Worm (Caenorhabditis elegans) whole organism, young adult: ENCODE results near the gene R04E5.9.

Experiments
- B0019.2 ChIP-seq: fragments of 200-800 bp; sonication (Bioruptor generic); conservative IDR thresholded peaks from 2 replicates; pipeline ENCODE4 v1.3.6; 2022; ENCODE audit warnings: missing genetic modification reagents, missing genetic modification characterization, missing compliant biosample characterization
- B0336.3 ChIP-seq: fragments of 200-800 bp; sonication (Bioruptor generic); IDR thresholded peaks from 2 replicates; pipeline ENCODE4 v1.3.6; 2022; ENCODE audit warnings: missing genetic modification characterization, missing compliant biosample characterization
- C06A6.2 ChIP-seq: fragments of 200-800 bp; sonication (Bioruptor generic); conservative IDR thresholded peaks from 2 replicates; pipeline ENCODE4 v1.3.6; 2022; ENCODE audit warnings: missing genetic modification characterization, missing compliant biosample characterization
- F23B12.7 ChIP-seq: sonication (generic microtip); optimal IDR thresholded peaks from 2 replicates; lab custom pipeline; 2017; ENCODE audit warnings: missing genetic modification characterization, mild to moderate bottlenecking, missing compliant biosample characterization, antibody characterized with exemption, moderate library complexity; ENCODE audit not compliant: insufficient read depth
- F55B11.4 ChIP-seq: sonication (generic microtip); optimal IDR thresholded peaks from 2 replicates; lab custom pipeline; 2016; ENCODE audit warnings: missing compliant biosample characterization, missing genetic modification characterization, borderline replicate concordance; ENCODE audit not compliant: insufficient read depth
- K12H6.12 ChIP-seq: fragments of 200-800 bp; sonication (Bioruptor generic); optimal IDR thresholded peaks from 2 replicates; lab custom pipeline; 2018; ENCODE audit warnings: mild to moderate bottlenecking, missing genetic modification characterization, missing compliant biosample characterization
- Y53F4B.3 ChIP-seq: fragments of 200-800 bp; sonication (Bioruptor generic); IDR thresholded peaks from 2 replicates; pipeline ENCODE4 v1.3.6; 2022; ENCODE audit warnings: missing genetic modification reagents, missing genetic modification characterization, missing compliant biosample characterization
- Y79H2A.3 ChIP-seq: fragments of 200-800 bp; sonication (Bioruptor generic); conservative IDR thresholded peaks from 2 replicates; pipeline ENCODE4 v1.3.6; 2022; ENCODE audit warnings: missing genetic modification reagents, missing genetic modification characterization, missing compliant biosample characterization
- Y95B8A.8 ChIP-seq: fragments of 200-800 bp; sonication (Bioruptor generic); IDR thresholded peaks from 2 replicates; pipeline ENCODE4 v1.3.6; 2022; ENCODE audit warnings: missing genetic modification reagents, missing genetic modification characterization, missing compliant biosample characterization
- akir-1 ChIP-seq: fragments of 200-800 bp; sonication (Bioruptor generic); optimal IDR thresholded peaks from 2 replicates; lab custom pipeline; 2018; ENCODE audit warnings: mild to moderate bottlenecking, missing genetic modification characterization, moderate library complexity, missing compliant biosample characterization
- attf-3 ChIP-seq: fragments of 200-800 bp; sonication (Bioruptor generic); conservative IDR thresholded peaks from 2 replicates; pipeline ENCODE4 v1.3.6; 2022; ENCODE audit warnings: missing genetic modification reagents, missing genetic modification characterization, missing compliant biosample characterization
- attf-6 ChIP-seq: fragments of 200-800 bp; sonication (Bioruptor generic); IDR thresholded peaks from 2 replicates; pipeline ENCODE4 v1.3.6; 2022; ENCODE audit warnings: missing genetic modification reagents, missing genetic modification characterization, missing compliant biosample characterization
- bed-1 ChIP-seq: fragments of 200-800 bp; sonication (Bioruptor generic); IDR thresholded peaks from 2 replicates; pipeline ENCODE4 v1.3.6; 2022; ENCODE audit warnings: missing genetic modification reagents, missing genetic modification characterization, missing compliant biosample characterization
- cebp-2 ChIP-seq: fragments of 200-800 bp; sonication (Bioruptor generic); IDR thresholded peaks from 2 replicates; pipeline ENCODE4 v1.3.6; 2022; ENCODE audit warnings: missing genetic modification characterization, missing compliant biosample characterization
- ceh-27 ChIP-seq: fragments of 200-800 bp; sonication (Bioruptor generic); optimal IDR thresholded peaks from 2 replicates; lab custom pipeline; 2018; ENCODE audit warnings: mild to moderate bottlenecking, missing genetic modification characterization, moderate library complexity, missing compliant biosample characterization
- dox-1 ChIP-seq: fragments of 200-800 bp; sonication (Bioruptor generic); IDR thresholded peaks from 2 replicates; pipeline ENCODE4 v1.3.6; 2022; ENCODE audit warnings: missing genetic modification reagents, missing genetic modification characterization, missing compliant biosample characterization
- dpff-1 ChIP-seq: sonication (generic microtip); optimal IDR thresholded peaks from 2 replicates; lab custom pipeline; 2017; ENCODE audit warnings: mild to moderate bottlenecking, missing genetic modification characterization, missing compliant biosample characterization
- dpl-1 ChIP-seq: fragments of 150-350 bp; optimal IDR thresholded peaks from 2 replicates; lab custom pipeline; 2014; ENCODE audit warnings: missing biosample characterization, missing genetic modification reagents, missing genetic modification characterization
- gei-17 ChIP-seq: fragments of 200-800 bp; sonication (Bioruptor generic); optimal IDR thresholded peaks from 2 replicates; lab custom pipeline; 2018; ENCODE audit warnings: mild to moderate bottlenecking, missing genetic modification characterization, missing compliant biosample characterization
- hlh-12 ChIP-seq: sonication (generic microtip); optimal IDR thresholded peaks from 2 replicates; lab custom pipeline; 2016; ENCODE audit warnings: missing genetic modification characterization, missing compliant biosample characterization
- hlh-26 ChIP-seq: fragments of 200-800 bp; sonication (Bioruptor generic); conservative IDR thresholded peaks from 2 replicates; pipeline ENCODE4 v1.3.6; 2022; ENCODE audit warnings: missing genetic modification reagents, missing genetic modification characterization, missing compliant biosample characterization
- hmg-20 ChIP-seq: fragments of 200-800 bp; sonication (Bioruptor generic); IDR thresholded peaks from 2 replicates; pipeline ENCODE4 v1.3.6; 2022; ENCODE audit warnings: missing genetic modification reagents, missing genetic modification characterization, missing compliant biosample characterization
- hsf-1 ChIP-seq: fragments of 200-800 bp; sonication (Bioruptor generic); IDR thresholded peaks from 2 replicates; pipeline ENCODE4 v1.3.6; 2022; ENCODE audit warnings: missing genetic modification reagents, missing genetic modification characterization, missing compliant biosample characterization
- lag-1 ChIP-seq: fragments of 200-800 bp; sonication (Bioruptor generic); IDR thresholded peaks from 2 replicates; pipeline ENCODE4 v1.3.6; 2022; ENCODE audit warnings: missing genetic modification reagents, missing genetic modification characterization, missing compliant biosample characterization
- lin-40 ChIP-seq: sonication (generic microtip); optimal IDR thresholded peaks from 2 replicates; lab custom pipeline; 2016; ENCODE audit warnings: missing genetic modification characterization, mild to moderate bottlenecking, missing compliant biosample characterization, missing genotype, missing genetic modification reagents
- madf-10 ChIP-seq: sonication (generic microtip); optimal IDR thresholded peaks from 2 replicates; lab custom pipeline; 2016; ENCODE audit warnings: mild to moderate bottlenecking, missing genetic modification characterization, missing compliant biosample characterization
- madf-6 ChIP-seq: fragments of 200-800 bp; sonication (Bioruptor generic); IDR thresholded peaks from 2 replicates; pipeline ENCODE4 v1.3.6; 2022; ENCODE audit warnings: missing genetic modification reagents, missing genetic modification characterization, missing compliant biosample characterization
- mcd-1 ChIP-seq: fragments of 200-800 bp; sonication (Bioruptor generic); IDR thresholded peaks from 2 replicates; pipeline ENCODE4 v1.3.6; 2022; ENCODE audit warnings: missing genetic modification reagents, missing genetic modification characterization, missing compliant biosample characterization
- mes-4 ChIP-seq: sonication (generic microtip); optimal IDR thresholded peaks from 2 replicates; lab custom pipeline; 2016; ENCODE audit warnings: missing genotype, missing genetic modification characterization, missing compliant biosample characterization
- mxl-1 ChIP-seq: sonication (generic microtip); optimal IDR thresholded peaks from 2 replicates; lab custom pipeline; 2016; ENCODE audit warnings: missing genetic modification characterization, missing compliant biosample characterization
- nfya-2 ChIP-seq: fragments of 200-800 bp; sonication (Bioruptor generic); IDR thresholded peaks from 2 replicates; pipeline ENCODE4 v1.3.6; 2022; ENCODE audit warnings: missing genetic modification reagents, missing genetic modification characterization, missing compliant biosample characterization
- nfyb-1 ChIP-seq: fragments of 200-800 bp; sonication (Bioruptor generic); IDR thresholded peaks from 2 replicates; pipeline ENCODE4 v1.3.6; 2022; ENCODE audit warnings: missing genetic modification reagents, missing genetic modification characterization, missing compliant biosample characterization
- nhr-27 ChIP-seq: fragments of 200-800 bp; sonication (Bioruptor generic); optimal IDR thresholded peaks from 2 replicates; lab custom pipeline; 2018; ENCODE audit warnings: mild to moderate bottlenecking, missing genetic modification characterization, moderate library complexity, missing compliant biosample characterization
- nhr-90 ChIP-seq: sonication (generic microtip); optimal IDR thresholded peaks from 2 replicates; lab custom pipeline; 2016; ENCODE audit warnings: missing genotype, mild to moderate bottlenecking, missing genetic modification characterization, missing compliant biosample characterization
- sdz-38 ChIP-seq: sonication (generic microtip); optimal IDR thresholded peaks from 2 replicates; lab custom pipeline; 2016; ENCODE audit warnings: missing genotype, missing genetic modification characterization, missing compliant biosample characterization
- sea-2 ChIP-seq: fragments of 200-800 bp; sonication (Bioruptor generic); IDR thresholded peaks from 2 replicates; pipeline ENCODE4 v1.3.6; 2022; ENCODE audit warnings: missing genetic modification characterization, missing compliant biosample characterization
- snpc-1.3 ChIP-seq: sonication (generic microtip); optimal IDR thresholded peaks from 2 replicates; lab custom pipeline; 2017; ENCODE audit warnings: missing genetic modification characterization, mild to moderate bottlenecking, missing compliant biosample characterization, antibody characterized with exemption, moderate library complexity, missing genotype, missing genetic modification reagents; ENCODE audit not compliant: insufficient read depth
- tlf-1 ChIP-seq: fragments of 200-800 bp; sonication (Bioruptor generic); optimal IDR thresholded peaks from 2 replicates; lab custom pipeline; 2018; ENCODE audit warnings: mild to moderate bottlenecking, missing genetic modification characterization, missing compliant biosample characterization
- unc-62 ChIP-seq: fragments of 150-350 bp; optimal IDR thresholded peaks from 2 replicates; lab custom pipeline; 2014; ENCODE audit warnings: missing biosample characterization, missing genetic modification reagents, missing genetic modification characterization
- xnd-1 ChIP-seq: sonication (generic microtip); optimal IDR thresholded peaks from 2 replicates; lab custom pipeline; 2016; ENCODE audit warnings: missing genotype, missing genetic modification reagents, missing genetic modification characterization, missing compliant biosample characterization
- zim-3 ChIP-seq: sonication (generic microtip); optimal IDR thresholded peaks from 2 replicates; lab custom pipeline; 2017; ENCODE audit warnings: mild to moderate bottlenecking, missing genetic modification characterization, moderate library complexity, missing compliant biosample characterization
- ztf-18 ChIP-seq: sonication (generic microtip); optimal IDR thresholded peaks from 2 replicates; lab custom pipeline; 2016; ENCODE audit warnings: missing genotype, mild to moderate bottlenecking, missing genetic modification characterization, missing compliant biosample characterization
- ztf-28 ChIP-seq: fragments of 200-800 bp; sonication (Bioruptor generic); IDR thresholded peaks from 2 replicates; pipeline ENCODE4 v1.3.6; 2022; ENCODE audit warnings: missing genetic modification reagents, missing genetic modification characterization, missing compliant biosample characterization
- ztf-3 ChIP-seq: fragments of 200-800 bp; sonication (Bioruptor generic); optimal IDR thresholded peaks from 2 replicates; lab custom pipeline; 2018; ENCODE audit warnings: mild to moderate bottlenecking, missing genetic modification characterization, missing compliant biosample characterization

R04E5.9 gene

DNA sequence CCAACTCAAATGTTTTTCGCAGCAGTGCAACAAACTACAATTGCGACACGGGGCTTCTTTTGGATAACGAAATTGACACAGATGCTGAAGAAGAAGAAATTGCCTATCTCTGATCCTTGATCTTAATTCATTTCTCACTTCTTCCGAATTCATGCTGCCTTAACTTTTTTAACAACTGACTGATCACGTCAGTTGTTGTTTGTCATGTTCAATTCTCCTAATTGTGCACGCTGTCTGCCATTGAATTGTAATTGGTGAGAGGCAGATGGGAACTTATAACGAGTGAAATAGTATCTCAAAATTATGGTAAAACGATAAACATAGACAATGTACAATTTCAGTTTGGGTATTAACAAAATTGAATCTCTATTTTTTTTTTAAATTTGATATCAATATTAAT lies 24.3 kb downstream of the R04E5.9 start:
- TF ChIP-seq nhr-90 (tag; lab: Kevin White, UChicago) (no peak), sdz-38 (no peak), akir-1 (GFP tag; lab: Kevin White, UChicago) (no peak), nhr-27 (tag; lab: Kevin White, UChicago) (no peak), mxl-1 (no peak), mcd-1 (GFP tag; lab: Robert Waterston, UW) (no peak), gei-17 (GFP tag; lab: Kevin White, UChicago) (no peak), C06A6.2 (GFP tag; lab: Robert Waterston, UW) (no peak), F23B12.7 (tag; lab: Kevin White, UChicago) (no peak), Y95B8A.8 (GFP tag; lab: Robert Waterston, UW) (no peak), lag-1 (GFP tag; lab: Robert Waterston, UW) (no peak), cebp-2 (GFP tag; lab: Robert Waterston, UW) (no peak), nfyb-1 (GFP tag; lab: Robert Waterston, UW) (no peak), K12H6.12 (tag; lab: Kevin White, UChicago) (no peak), xnd-1 (no peak), ztf-28 (GFP tag; lab: Robert Waterston, UW) (no peak), Y53F4B.3 (GFP tag; lab: Robert Waterston, UW) (no peak), dox-1 (GFP tag; lab: Robert Waterston, UW) (no peak)

ce11 chrX:8784234-8784633 lies 26.7 kb downstream of the R04E5.9 start, which contains the start of gene ZK721.3:
Gene ZK721.3 (plus strand): TSS chrX:8784534.
- TF ChIP-seq unc-62 (no peak), zim-3 (no peak), nfya-2 (GFP tag; lab: Robert Waterston, UW) (no peak), dpff-1 (tag; lab: Kevin White, UChicago) (no peak), K12H6.12 (tag; lab: Kevin White, UChicago) (no peak), mes-4 (tag; lab: Kevin White, UChicago) (no peak), akir-1 (GFP tag; lab: Kevin White, UChicago) (no peak), Y79H2A.3 (no peak), sdz-38 (no peak), snpc-1.3 (tag; lab: Kevin White, UChicago) (no peak), dpl-1 (no peak), ceh-27 (GFP tag; lab: Kevin White, UChicago) (no peak), mxl-1 (no peak), hlh-12 (tag; lab: Kevin White, UChicago) (no peak), madf-6 (GFP tag; lab: Robert Waterston, UW) (no peak), hmg-20 (no peak), dox-1 (GFP tag; lab: Robert Waterston, UW) (no peak), lin-40 (no peak)
- TF ChIP-seq, all 124 proteins: peak for 0

DNA sequence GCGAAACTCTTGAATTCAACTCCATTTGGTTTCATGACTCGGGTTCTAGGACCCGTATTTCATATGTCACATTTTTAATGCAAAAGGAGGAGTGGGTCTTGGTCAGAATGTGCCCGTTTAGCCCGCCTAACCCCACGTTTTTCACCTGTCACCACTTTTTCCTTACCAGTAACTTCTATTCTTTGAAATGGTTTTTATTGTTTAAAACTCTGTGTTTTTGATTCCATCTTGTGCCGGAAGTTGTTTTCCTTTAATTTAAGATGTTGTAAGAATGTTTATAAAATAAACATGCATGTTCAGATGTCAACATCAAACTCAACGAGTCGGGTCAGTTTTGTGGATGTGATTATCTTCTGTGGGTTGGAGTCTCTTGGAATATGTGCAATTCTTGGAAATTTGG lies 32.4 kb downstream of the R04E5.9 start, which contains the start of gene ZK721.4:
TSS of gene ZK721.4 (plus strand) at position 301 of the 400 bp plus-strand sequence.
- TF ChIP-seq ztf-18, result no peak
- TF ChIP-seq ztf-3 (GFP tag; lab: Kevin White, UChicago), result no peak
- no peak for TF ChIP-seq tlf-1 (GFP tag; lab: Kevin White, UChicago)
- TF ChIP-seq bed-1 (GFP tag; lab: Robert Waterston, UW), result no peak
- no peak for TF ChIP-seq F55B11.4 (tag; lab: Kevin White, UChicago)
- no peak for TF ChIP-seq B0336.3 (GFP tag; lab: Robert Waterston, UW)
- TF ChIP-seq hlh-26 (GFP tag; lab: Robert Waterston, UW), result no peak
- no peak for TF ChIP-seq madf-10 (tag; lab: Kevin White, UChicago)
- no peak for TF ChIP-seq attf-6 (GFP tag; lab: Robert Waterston, UW)
- no peak for TF ChIP-seq attf-3
- no peak for TF ChIP-seq dpff-1 (tag; lab: Kevin White, UChicago)
- no peak for TF ChIP-seq mcd-1 (GFP tag; lab: Robert Waterston, UW)
- no peak for TF ChIP-seq hsf-1 (GFP tag; lab: Robert Waterston, UW)
- no peak for TF ChIP-seq sea-2 (GFP tag; lab: Robert Waterston, UW)
- no peak for TF ChIP-seq B0019.2
